Worm (Caenorhabditis elegans): ENCODE results near the gene srh-252.

ce11 chrV:17248915-17249314, 25.7 kb upstream of the srh-252 start, which contains the start of gene clec-243:
- TF ChIP-seq ztf-4 (tag; optimal IDR thresholded peaks at IDR 0.05), result no peak
- TF ChIP-seq unc-62 (GFP tag; optimal IDR thresholded peaks at IDR 0.05), result no peak
- no peak for TF ChIP-seq hmg-11 (tag; optimal IDR thresholded peaks at IDR 0.05)
- TF ChIP-seq elt-1 (tag; optimal IDR thresholded peaks at IDR 0.05), result no peak
